Worm (Caenorhabditis elegans) whole organism, L1 larva: Measurements from ENCODE around the gene W04E12.5.

ENCODE experiments used
- C34B4.2 ChIP-seq: sonication (generic microtip); optimal IDR thresholded peaks from 2 replicates; lab custom pipeline; 2017; ENCODE audit warnings: mild to moderate bottlenecking, missing genetic modification characterization, missing compliant biosample characterization
- F16B12.6 ChIP-seq: fragments of 150-350 bp; optimal IDR thresholded peaks from 2 replicates; lab custom pipeline; 2014; ENCODE audit warnings: missing biosample characterization, missing genetic modification characterization
- Y116A8C.19 ChIP-seq: sonication (generic microtip); optimal IDR thresholded peaks from 2 replicates; lab custom pipeline; 2016; ENCODE audit warnings: missing compliant biosample characterization, missing genetic modification characterization, borderline replicate concordance
- ceh-63 ChIP-seq: fragments of 200-800 bp; sonication (Bioruptor generic); optimal IDR thresholded peaks from 2 replicates; lab custom pipeline; 2018; ENCODE audit warnings: mild to moderate bottlenecking, missing genetic modification characterization, missing compliant biosample characterization
- ceh-8 ChIP-seq: fragments of 200-800 bp; sonication (Bioruptor generic); optimal IDR thresholded peaks from 2 replicates; lab custom pipeline; 2018; ENCODE audit warnings: mild to moderate bottlenecking, missing genetic modification characterization, moderate library complexity, missing compliant biosample characterization
- ceh-82 ChIP-seq, 3 experiments: fragments of 150-350 bp in 1 of 3; sonication (generic microtip) in 2 of 3; optimal IDR thresholded peaks; 2 replicates each; lab custom pipeline; 2014 to 2017; ENCODE audit warnings: missing biosample characterization in 3 of 3, missing genetic modification characterization in 3 of 3
- ces-1 ChIP-seq: fragments of 150-350 bp; optimal IDR thresholded peaks from 2 replicates; lab custom pipeline; 2014; ENCODE audit warnings: missing biosample characterization, missing genetic modification reagents, missing genetic modification characterization
- dsc-1 ChIP-seq: sonication (generic microtip); optimal IDR thresholded peaks from 2 replicates; lab custom pipeline; 2016; ENCODE audit warnings: mild to moderate bottlenecking, missing genetic modification characterization, missing compliant biosample characterization
- efl-1 ChIP-seq, 4 experiments: fragments of 150-350 bp; optimal IDR thresholded peaks in 3 of 4; peaks in 1 of 4; 1 replicate in 1 of 4; 2 replicates in 3 of 4; lab custom pipeline; 2014; ENCODE audit warnings: missing biosample characterization in 2 of 4, missing genetic modification characterization in 2 of 4, missing genetic modification reagents in 2 of 4
- fkh-10 ChIP-seq: sonication (generic microtip); optimal IDR thresholded peaks from 2 replicates; lab custom pipeline; 2017; ENCODE audit warnings: missing biosample characterization, missing genetic modification reagents, missing genetic modification characterization
- fkh-8 ChIP-seq: sonication (generic microtip); optimal IDR thresholded peaks from 2 replicates; lab custom pipeline; 2016; ENCODE audit warnings: mild to moderate bottlenecking, missing genetic modification characterization, missing compliant biosample characterization
- hlh-4 ChIP-seq: sonication (generic microtip); optimal IDR thresholded peaks from 2 replicates; lab custom pipeline; 2016; ENCODE audit warnings: mild to moderate bottlenecking, missing genetic modification characterization, missing compliant biosample characterization
- lin-13 ChIP-seq: fragments of 150-350 bp; optimal IDR thresholded peaks from 2 replicates; lab custom pipeline; 2014; ENCODE audit warnings: missing biosample characterization, missing genetic modification reagents, missing genetic modification characterization
- lin-35 ChIP-seq, 2 experiments: fragments of 150-350 bp; optimal IDR thresholded peaks; 2 replicates each; lab custom pipeline; 2014; ENCODE audit warnings: missing biosample characterization in 2 of 2, missing genetic modification characterization in 2 of 2, missing genetic modification reagents in 2 of 2
- lin-39 ChIP-seq: fragments of 150-350 bp; optimal IDR thresholded peaks from 2 replicates; lab custom pipeline; 2014; ENCODE audit warnings: missing biosample characterization, missing genetic modification reagents, missing genetic modification characterization
- lsy-2 ChIP-seq, 2 experiments: fragments of 150-350 bp; optimal IDR thresholded peaks; 2 replicates each; lab custom pipeline; 2014; ENCODE audit warnings: missing biosample characterization in 2 of 2, missing genetic modification characterization in 2 of 2
- mab-9 ChIP-seq: fragments of 200-800 bp; sonication (Bioruptor generic); IDR thresholded peaks from 2 replicates; pipeline ENCODE4 v1.3.6; 2022; ENCODE audit warnings: missing genetic modification reagents, missing genetic modification characterization, missing compliant biosample characterization
- mdl-1 ChIP-seq, 2 experiments: fragments of 150-350 bp; optimal IDR thresholded peaks; 2 replicates each; lab custom pipeline; 2014 to 2017; ENCODE audit warnings: missing biosample characterization in 2 of 2, missing genetic modification characterization in 2 of 2, inconsistent platforms in 1 of 2
- mef-2 ChIP-seq: fragments of 150-350 bp; optimal IDR thresholded peaks from 2 replicates; lab custom pipeline; 2014; ENCODE audit warnings: missing biosample characterization, missing genetic modification characterization
- nhr-11 ChIP-seq: fragments of 150-350 bp; optimal IDR thresholded peaks from 2 replicates; lab custom pipeline; 2014; ENCODE audit warnings: missing biosample characterization, missing genetic modification characterization
- nhr-19 ChIP-seq: fragments of 200-800 bp; sonication (Bioruptor generic); conservative IDR thresholded peaks from 2 replicates; pipeline ENCODE4 v1.3.6; 2022; ENCODE audit warnings: missing genetic modification characterization, missing compliant biosample characterization
- rnt-1 ChIP-seq: sonication (generic microtip); optimal IDR thresholded peaks from 2 replicates; lab custom pipeline; 2016; ENCODE audit warnings: mild to moderate bottlenecking, missing genetic modification characterization, moderate library complexity, missing compliant biosample characterization
- skn-1 ChIP-seq: fragments of 150-350 bp; optimal IDR thresholded peaks from 2 replicates; lab custom pipeline; 2014; ENCODE audit warnings: missing biosample characterization, missing genetic modification characterization
- snpc-4 ChIP-seq: fragments of 150-350 bp; optimal IDR thresholded peaks from 2 replicates; lab custom pipeline; 2014; ENCODE audit warnings: missing biosample characterization, missing genetic modification characterization
- snu-23 ChIP-seq: sonication (generic microtip); optimal IDR thresholded peaks from 2 replicates; lab custom pipeline; 2016; ENCODE audit warnings: missing genetic modification characterization, missing compliant biosample characterization
- swsn-7 ChIP-seq: sonication (generic microtip); optimal IDR thresholded peaks from 2 replicates; lab custom pipeline; 2016; ENCODE audit warnings: missing genetic modification characterization, missing compliant biosample characterization
- tbx-2 ChIP-seq: sonication (generic microtip); optimal IDR thresholded peaks from 2 replicates; lab custom pipeline; 2016; ENCODE audit warnings: missing genetic modification characterization, missing compliant biosample characterization
- unc-130 ChIP-seq: fragments of 150-350 bp; optimal IDR thresholded peaks from 2 replicates; lab custom pipeline; 2017; ENCODE audit warnings: missing biosample characterization, missing genetic modification characterization, inconsistent platforms
- unc-30 ChIP-seq: sonication (generic microtip); optimal IDR thresholded peaks from 2 replicates; lab custom pipeline; 2017; ENCODE audit warnings: missing biosample characterization, missing genetic modification characterization
- unc-98 ChIP-seq: fragments of 200-800 bp; sonication (Bioruptor generic); IDR thresholded peaks from 2 replicates; pipeline ENCODE4 v1.3.6; 2022; ENCODE audit warnings: missing genetic modification characterization, missing compliant biosample characterization
- zag-1 ChIP-seq: fragments of 150-350 bp; optimal IDR thresholded peaks from 2 replicates; lab custom pipeline; 2014; ENCODE audit warnings: missing biosample characterization, missing genetic modification characterization
- zip-4 ChIP-seq: fragments of 200-800 bp; sonication (Bioruptor generic); optimal IDR thresholded peaks from 2 replicates; lab custom pipeline; 2018; ENCODE audit warnings: mild to moderate bottlenecking, missing genetic modification characterization, moderate library complexity, missing compliant biosample characterization
- ztf-11 ChIP-seq, 2 experiments: sonication (generic microtip); optimal IDR thresholded peaks; 2 replicates each; lab custom pipeline; 2016 to 2017; ENCODE audit warnings: missing genetic modification characterization in 2 of 2, missing biosample characterization in 1 of 2, missing compliant biosample characterization in 1 of 2

The W04E12.5 gene

ce11 chrV:19715419-19715818 is 30.5 kb upstream of the W04E12.5 start, which contains the start of gene Y43F8C.16 (continued):
- no peak for TF ChIP-seq fkh-8 (tag; lab: Kevin White, UChicago)
- no peak for TF ChIP-seq ceh-8
- TF ChIP-seq C34B4.2 (tag; lab: Kevin White, UChicago): no peak
- TF ChIP-seq, all 84 proteins: peak for 0

ce11 chrV:19715847-19716246 is 30.1 kb upstream of the W04E12.5 start, which contains the start of gene Y43F8C.17:
Gene Y43F8C.17, plus strand, starts transcription at chrV:19716147.
- TF ChIP-seq unc-130 (tag; lab: Kevin White, UChicago) (no peak), skn-1 (tag; lab: Kevin White, UChicago) (no peak), unc-30 (tag; lab: Kevin White, UChicago) (no peak)

ce11 chrV:19717933-19718332 is 28.0 kb upstream of the W04E12.5 start:
- TF ChIP-seq Y116A8C.19 (no peak), fkh-10 (GFP tag; lab: Kevin White, UChicago) (no peak), ceh-63 (GFP tag; lab: Kevin White, UChicago) (no peak), ztf-11 (tag; optimal IDR thresholded peaks at IDR 0.05; lab: Kevin White, UChicago) (no peak), unc-98 (GFP tag; lab: Robert Waterston, UW) (no peak)

ce11 chrV:19718660-19719059 is 27.3 kb upstream of the W04E12.5 start:
- TF ChIP-seq zip-4 (GFP tag; lab: Kevin White, UChicago) (no peak), unc-130 (tag; lab: Kevin White, UChicago) (no peak), snpc-4 (tag; lab: Kevin White, UChicago) (no peak), lin-39 (tag; lab: Kevin White, UChicago) (no peak), ces-1 (GFP tag; lab: Kevin White, UChicago) (no peak)

ce11 chrV:19719253-19719652 is 26.7 kb upstream of the W04E12.5 start, which contains the start of gene Y116F11A.6:
Gene Y116F11A.6, plus strand, starts transcription at chrV:19719553.
- TF ChIP-seq fkh-10 (GFP tag; lab: Kevin White, UChicago) (no peak), ceh-63 (GFP tag; lab: Kevin White, UChicago) (no peak), lin-13 (no peak), lin-35 (GFP tag; optimal IDR thresholded peaks at IDR 0.05; lab: Kevin White, UChicago) (no peak), mab-9 (GFP tag; lab: Robert Waterston, UW) (no peak), hlh-4 (tag; lab: Kevin White, UChicago) (no peak), mef-2 (tag; lab: Kevin White, UChicago) (no peak), unc-30 (tag; lab: Kevin White, UChicago) (no peak)

ce11 chrV:19722881-19723280 is 23.1 kb upstream of the W04E12.5 start:
- no peak for TF ChIP-seq unc-30 (tag; lab: Kevin White, UChicago)
- TF ChIP-seq efl-1 (optimal IDR thresholded peaks at IDR 0.05; lab: Kevin White, UChicago): no peak
- peak in 1 of 2 experiments; percentile 92 for TF ChIP-seq efl-1 (GFP tag; optimal IDR thresholded peaks at IDR 0.05 in 1 of 2; lab: Kevin White, UChicago)
- TF ChIP-seq snu-23 (GFP tag; lab: Kevin White, UChicago): no peak
- no peak for TF ChIP-seq F16B12.6 (tag; lab: Kevin White, UChicago)
- peak in 1 of 2 experiments; percentile 36 for TF ChIP-seq lsy-2 (tag; optimal IDR thresholded peaks at IDR 0.05; lab: Kevin White, UChicago)
- peak; percentile 4 for TF ChIP-seq swsn-7
- TF ChIP-seq tbx-2 (tag; lab: Kevin White, UChicago): peak; percentile 1
- TF ChIP-seq unc-130 (tag; lab: Kevin White, UChicago): peak; percentile 5
- peak in 1 of 2 experiments; percentile 14 for TF ChIP-seq mdl-1 (tag; optimal IDR thresholded peaks at IDR 0.05; lab: Kevin White, UChicago)
- peak in 1 of 2 experiments; percentile 10 for TF ChIP-seq lin-35 (GFP tag; optimal IDR thresholded peaks at IDR 0.05; lab: Kevin White, UChicago)
- TF ChIP-seq zag-1 (tag; lab: Kevin White, UChicago): no peak
- peak; percentile 49 for TF ChIP-seq rnt-1 (tag; lab: Kevin White, UChicago)
- peak; percentile 43 for TF ChIP-seq nhr-19 (GFP tag; lab: Robert Waterston, UW)
- peak in 1 of 3 experiments; percentile 14 for TF ChIP-seq ceh-82 (tag; optimal IDR thresholded peaks at IDR 0.05; lab: Kevin White, UChicago)
- TF ChIP-seq nhr-11 (tag; lab: Kevin White, UChicago): no peak
- TF ChIP-seq dsc-1 (tag; lab: Kevin White, UChicago): peak; percentile 43
